Worm (Caenorhabditis elegans): Measurements from ENCODE around the gene fbxb-9.

ce11 chrIV:11174772-11175171 is 12.4 kb upstream of the fbxb-9 start:
- TF ChIP-seq nhr-76 (tag; optimal IDR thresholded peaks at IDR 0.05), result no peak
- no peak for TF ChIP-seq nhr-2 (tag; optimal IDR thresholded peaks at IDR 0.05)
- no peak for TF ChIP-seq unc-62 (GFP tag; optimal IDR thresholded peaks at IDR 0.05)
